Worm (Caenorhabditis elegans): ENCODE results near the gene T01C3.11.

Gene T01C3.11

DNA sequence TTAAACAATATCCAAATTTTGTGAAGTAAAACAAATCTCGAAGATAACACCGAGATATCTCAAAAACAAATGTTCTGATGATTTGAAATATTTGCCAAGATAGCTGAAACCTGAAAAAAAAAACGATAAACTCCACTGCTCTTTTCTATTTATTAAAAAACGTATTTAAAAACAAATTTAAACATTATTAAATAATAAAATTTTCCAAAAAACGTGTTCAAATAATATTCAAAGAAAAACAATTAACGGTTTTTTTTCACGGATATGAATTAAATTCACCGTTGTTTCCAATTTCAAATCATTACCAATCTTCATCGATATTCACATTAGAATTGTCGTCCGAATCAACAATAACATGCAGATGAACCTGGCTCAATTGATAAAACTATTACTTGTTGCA lies 3.1 kb upstream of the T01C3.11 start, which contains the start of gene irld-14:
irld-14 (plus strand) TSS at position 301 of the 400 bp plus-strand sequence.
- TF ChIP-seq attf-4 (tag; optimal IDR thresholded peaks at IDR 0.05) (no peak), unc-62 (GFP tag; optimal IDR thresholded peaks at IDR 0.05 in 1 of 2) (no peak), unc-62 (tag; optimal IDR thresholded peaks at IDR 0.05) (no peak), egl-43 (GFP tag; IDR thresholded peaks at IDR 0.05) (no peak), zag-1 (tag; optimal IDR thresholded peaks at IDR 0.05) (no peak), arid-1 (GFP tag; conservative IDR thresholded peaks at IDR 0.05) (no peak), sdz-12 (GFP tag; optimal IDR thresholded peaks at IDR 0.05) (no peak), nhr-6 (tag; optimal IDR thresholded peaks at IDR 0.05) (no peak), nhr-48 (tag; optimal IDR thresholded peaks at IDR 0.05) (no peak), aha-1 (tag) (no peak), nhr-41 (GFP tag; IDR thresholded peaks at IDR 0.05) (no peak)

DNA sequence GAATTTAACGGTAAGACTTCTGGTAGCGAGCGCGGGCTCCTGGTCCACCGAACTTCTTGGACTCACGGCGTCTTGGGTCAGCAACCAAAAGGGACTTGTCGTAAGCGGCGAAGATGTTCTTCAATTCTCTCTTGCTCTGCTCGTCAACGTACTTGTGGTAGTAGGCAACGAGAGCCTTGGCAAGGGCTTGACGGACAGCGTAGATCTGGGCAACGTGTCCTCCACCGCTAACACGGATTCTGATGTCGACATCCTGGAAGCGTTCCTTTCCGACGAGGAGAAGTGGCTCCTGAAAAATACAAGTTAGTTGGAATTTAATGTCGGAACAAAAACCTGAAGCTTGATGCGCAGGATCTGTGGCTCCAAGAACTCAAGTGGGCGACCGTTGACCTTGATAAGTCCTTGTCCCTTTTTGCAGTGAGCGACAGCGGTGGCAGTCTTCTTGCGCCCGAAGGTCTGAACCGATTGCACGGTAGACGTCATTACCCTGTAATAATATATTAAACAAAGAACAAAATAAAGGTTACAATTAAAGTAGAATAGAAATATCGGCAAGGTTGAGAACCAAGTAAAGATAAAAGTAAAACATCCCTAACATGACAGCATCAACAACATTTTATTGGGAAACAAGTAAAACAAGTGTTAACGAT lies 845 bp downstream of the T01C3.11 start, which contains the start of gene rps-16:
rps-16 (minus strand) TSS at position 487 of the 650 bp plus-strand sequence.
- TF ChIP-seq pha-4 (GFP tag; IDR thresholded peaks at IDR 0.05) (peak; percentile 64; the same call in 1 of the 2 replicates), pha-4 (tag; optimal IDR thresholded peaks at IDR 0.05) (no peak), F44E2.7 (GFP tag; IDR thresholded peaks at IDR 0.05) (no peak), aha-1 (tag) (peak; percentile 90), lin-38 (GFP tag; IDR thresholded peaks at IDR 0.05) (peak; percentile 82), nhr-11 (tag; optimal IDR thresholded peaks at IDR 0.05) (no peak), hmg-1.1 (GFP tag; IDR thresholded peaks at IDR 0.05) (no peak), T26A8.4 (GFP tag; IDR thresholded peaks at IDR 0.05) (0 out of 2 replicates have a peak, but pooled peaks have one; percentile 19), nhr-102 (tag; optimal IDR thresholded peaks at IDR 0.05) (peak; percentile 1), lin-29 (GFP tag; IDR thresholded peaks at IDR 0.05) (no peak), pqm-1 (tag; optimal IDR thresholded peaks at IDR 0.05) (no peak), mes-2 (tag; optimal IDR thresholded peaks at IDR 0.05; ENCODE audit: poor library complexity, severe bottlenecking) (peak; percentile 22), F49E8.2 (tag; optimal IDR thresholded peaks at IDR 0.05; ENCODE audit: borderline replicate concordance) (peak; percentile 68), attf-4 (tag; optimal IDR thresholded peaks at IDR 0.05) (no peak), unc-62 (GFP tag; optimal IDR thresholded peaks at IDR 0.05 in 1 of 2) (peak in 1 of 2 experiments; percentile 81), unc-62 (tag; optimal IDR thresholded peaks at IDR 0.05) (no peak), F37D6.2 (tag; optimal IDR thresholded peaks at IDR 0.05) (no peak), nhr-111 (GFP tag; optimal IDR thresholded peaks at IDR 0.05) (peak; percentile 89), madf-5 (GFP tag; IDR thresholded peaks at IDR 0.05) (0 out of 4 replicates have a peak, but pooled peaks of 1 of the 2 experiments have one; percentile 38), mdt-29 (GFP tag; IDR thresholded peaks at IDR 0.05) (peak; percentile 68; the same call in 1 of the 2 replicates), ZK546.5 (tag; optimal IDR thresholded peaks at IDR 0.05) (no peak), hif-1 (tag; optimal IDR thresholded peaks at IDR 0.05) (no peak), snpc-1.2 (GFP tag; IDR thresholded peaks at IDR 0.05) (peak; percentile 10; the same call in 1 of the 2 replicates), duxl-1 (tag; optimal IDR thresholded peaks at IDR 0.05; ENCODE audit: poor library complexity) (no peak), aly-2 (tag; optimal IDR thresholded peaks at IDR 0.05) (peak; percentile 17), Y5F2A.4 (GFP tag; optimal IDR thresholded peaks at IDR 0.05) (peak; percentile 47), ztf-11 (tag; optimal IDR thresholded peaks at IDR 0.05) (no peak), Y48G9A.11 (GFP tag; IDR thresholded peaks at IDR 0.05) (peak; percentile 58), ctbp-1 (GFP tag; IDR thresholded peaks at IDR 0.05) (peak; percentile 65; the same call in 1 of the 2 replicates), egl-43 (GFP tag; IDR thresholded peaks at IDR 0.05) (peak; percentile 49; the same call in 1 of the 2 replicates), tra-1 (GFP tag; IDR thresholded peaks at IDR 0.05) (no peak), lim-7 (GFP tag; IDR thresholded peaks at IDR 0.05) (no peak), saeg-2 (GFP tag; IDR thresholded peaks at IDR 0.05) (no peak), nhr-76 (tag; optimal IDR thresholded peaks at IDR 0.05) (no peak), set-16 (GFP tag; IDR thresholded peaks at IDR 0.05) (peak; percentile 40; the same call in 1 of the 2 replicates), mxl-2 (GFP tag; conservative IDR thresholded peaks at IDR 0.05) (no peak), nhr-25 (tag; optimal IDR thresholded peaks at IDR 0.05; ENCODE audit: borderline replicate concordance, insufficient read depth) (peak; percentile 32), daf-16 (GFP tag; optimal IDR thresholded peaks at IDR 0.05) (peak in 1 of 2 experiments; percentile 21), daf-16 (tag; optimal IDR thresholded peaks at IDR 0.05) (no peak), lin-13 (GFP tag; optimal IDR thresholded peaks at IDR 0.05) (peak; percentile 38), daf-19 (GFP tag; conservative IDR thresholded peaks at IDR 0.05) (peak; percentile 54; the same call in 1 of the 2 replicates)
